Fruit fly (Drosophila melanogaster) whole organism, pupa: ENCODE measurements around the gene Bdbt.

ENCODE experiments used
- CG12605 ChIP-seq: fragments of 200-800 bp; sonication (Bioruptor generic); IDR thresholded peaks from 2 replicates; pipeline ENCODE4 v1.3.6; 2022; ENCODE audit warnings: missing biosample characterization, missing genetic modification characterization
- CG13204 ChIP-seq: fragments of 200-800 bp; sonication (Bioruptor generic); optimal IDR thresholded peaks from 2 replicates; lab custom pipeline; 2018; ENCODE audit warnings: missing biosample characterization, mild to moderate bottlenecking, missing genetic modification characterization, moderate library complexity
- CG15710 ChIP-seq: fragments of 200-800 bp; sonication (Bioruptor generic); optimal IDR thresholded peaks from 2 replicates; lab custom pipeline; 2018; ENCODE audit warnings: missing biosample characterization, mild to moderate bottlenecking, missing genetic modification characterization, moderate library complexity
- CG32121 ChIP-seq: fragments of 200-800 bp; sonication (Bioruptor generic); IDR thresholded peaks from 2 replicates; pipeline ENCODE4 v1.3.6; 2022; ENCODE audit warnings: missing biosample characterization, missing genetic modification characterization
- CG34367 ChIP-seq: fragments of 200-800 bp; sonication (Bioruptor generic); optimal IDR thresholded peaks from 2 replicates; lab custom pipeline; 2018; ENCODE audit warnings: missing biosample characterization, mild to moderate bottlenecking, missing genetic modification characterization
- CG4496 ChIP-seq: fragments of 200-800 bp; sonication (Bioruptor generic); IDR thresholded peaks from 3 replicates; pipeline ENCODE4 v1.3.6; 2022; ENCODE audit warnings: missing biosample characterization, missing genetic modification characterization
- CG8301 ChIP-seq: fragments of 200-800 bp; sonication (Bioruptor generic); optimal IDR thresholded peaks from 2 replicates; lab custom pipeline; 2018; ENCODE audit warnings: missing biosample characterization, mild to moderate bottlenecking, missing genetic modification characterization
- Snoo ChIP-seq: fragments of 200-800 bp; sonication (Bioruptor generic); optimal IDR thresholded peaks from 3 replicates; lab custom pipeline; 2017; ENCODE audit warnings: missing biosample characterization, mild to moderate bottlenecking, missing genetic modification characterization, inconsistent platforms
- fd96Ca ChIP-seq: fragments of 200-800 bp; sonication (Bioruptor generic); IDR thresholded peaks from 3 replicates; pipeline ENCODE4 v1.3.6; 2022; ENCODE audit warnings: missing biosample characterization, missing genetic modification characterization
- gl ChIP-seq: fragments of 200-800 bp; sonication (Bioruptor generic); optimal IDR thresholded peaks from 2 replicates; lab custom pipeline; 2018; ENCODE audit warnings: missing biosample characterization, mild to moderate bottlenecking, missing genetic modification characterization
- rn ChIP-seq: fragments of 200-800 bp; sonication (Bioruptor generic); IDR thresholded peaks from 2 replicates; pipeline ENCODE4 v1.3.6; 2022; ENCODE audit warnings: missing biosample characterization, missing genetic modification characterization

DNA sequence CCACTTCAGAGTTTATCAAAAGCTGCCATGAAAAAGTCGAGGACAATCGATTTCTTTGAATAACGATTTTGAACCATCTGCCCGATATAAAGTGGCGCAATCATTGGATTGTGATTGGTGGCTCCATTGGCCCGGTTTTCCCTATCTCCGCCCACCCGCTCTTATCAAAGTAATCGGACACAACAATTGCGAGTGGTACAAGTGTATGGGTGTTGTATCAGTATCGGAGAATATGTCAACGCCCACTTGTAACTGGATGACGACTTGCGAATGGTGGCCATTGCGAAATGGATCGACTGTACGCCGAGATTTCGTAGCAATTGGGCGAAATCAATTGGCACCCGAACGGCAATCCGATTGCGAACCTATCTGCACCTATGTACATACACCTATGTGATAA lies 41.1 kb downstream of the Bdbt start:
- TF ChIP-seq CG13204 (GFP tag; lab: Kevin White, UChicago) (no peak), CG12605 (GFP tag; lab: Robert Waterston, UW) (no peak), CG4496 (GFP tag; lab: Robert Waterston, UW) (no peak), Snoo (tag; lab: Kevin White, UChicago) (no peak), gl (tag; lab: Kevin White, UChicago) (no peak), CG15710 (no peak), rn (GFP tag; lab: Robert Waterston, UW) (no peak), fd96Ca (GFP tag; lab: Robert Waterston, UW) (no peak), CG34367 (tag; lab: Kevin White, UChicago) (no peak), CG32121 (GFP tag; lab: Robert Waterston, UW) (no peak), CG8301 (tag; lab: Kevin White, UChicago) (no peak)
